Fruit fly (Drosophila melanogaster) whole organism, embryonic: ENCODE measurements around the gene CG3368.

Experiments used
- Bdp1 ChIP-seq: fragments of 200-800 bp; sonication (Bioruptor generic); optimal IDR thresholded peaks from 3 replicates; lab custom pipeline; 2016; ENCODE audit warnings: missing biosample characterization, missing genetic modification characterization
- CG11456 ChIP-seq: fragments of 200-800 bp; sonication (Bioruptor generic); IDR thresholded peaks from 3 replicates; pipeline ENCODE4 v1.3.6; 2022; ENCODE audit warnings: missing biosample characterization, missing genetic modification characterization
- CG11723 ChIP-seq: fragments of 200-800 bp; sonication (Bioruptor generic); optimal IDR thresholded peaks from 2 replicates; lab custom pipeline; 2017; ENCODE audit warnings: missing biosample characterization, mild to moderate bottlenecking, missing genetic modification characterization
- CG12299 ChIP-seq: fragments of 200-800 bp; sonication (Bioruptor generic); optimal IDR thresholded peaks from 2 replicates; lab custom pipeline; 2018; ENCODE audit warnings: missing biosample characterization, mild to moderate bottlenecking, missing genetic modification characterization
- CG13296 ChIP-seq: fragments of 200-800 bp; sonication (Bioruptor generic); optimal IDR thresholded peaks from 3 replicates; lab custom pipeline; 2018; ENCODE audit warnings: missing biosample characterization, mild to moderate bottlenecking, missing genetic modification characterization
- CG14667 ChIP-seq: fragments of 200-800 bp; sonication (Bioruptor generic); IDR thresholded peaks from 2 replicates; pipeline ENCODE4 v1.3.6; 2022; ENCODE audit warnings: missing biosample characterization, missing genetic modification characterization
- CG15073 ChIP-seq: fragments of 200-800 bp; sonication (Bioruptor generic); optimal IDR thresholded peaks from 2 replicates; lab custom pipeline; 2016; ENCODE audit warnings: missing biosample characterization, missing genetic modification characterization
- CG17829 ChIP-seq: fragments of 200-800 bp; optimal IDR thresholded peaks from 2 replicates; lab custom pipeline; 2019; ENCODE audit warnings: missing biosample characterization, mild to moderate bottlenecking, missing genetic modification characterization, moderate library complexity
- CG3163 ChIP-seq: fragments of 200-800 bp; sonication (Bioruptor generic); optimal IDR thresholded peaks from 3 replicates; lab custom pipeline; 2016; ENCODE audit warnings: missing biosample characterization, missing genetic modification characterization
- CG3281 ChIP-seq: fragments of 200-800 bp; sonication (Bioruptor generic); optimal IDR thresholded peaks from 3 replicates; lab custom pipeline; 2017; ENCODE audit warnings: missing biosample characterization, mild to moderate bottlenecking, missing genetic modification characterization
- CG3726 ChIP-seq: fragments of 200-800 bp; sonication (Bioruptor generic); IDR thresholded peaks from 3 replicates; pipeline ENCODE4, ENCODE4 v1.3.6; 2022; ENCODE audit warnings: missing biosample characterization, missing genetic modification characterization
- CG43689 ChIP-seq: fragments of 200-800 bp; sonication (Bioruptor generic); IDR thresholded peaks from 2 replicates; pipeline ENCODE4 v1.3.6; 2022; ENCODE audit warnings: missing biosample characterization, missing genetic modification characterization
- CG5180 ChIP-seq: fragments of 200-800 bp; sonication (Bioruptor generic); optimal IDR thresholded peaks from 3 replicates; lab custom pipeline; 2017; ENCODE audit warnings: missing biosample characterization, missing genetic modification characterization, mild to moderate bottlenecking, moderate library complexity, missing genetic modification reagents
- CG6813 ChIP-seq: fragments of 200-800 bp; sonication (Bioruptor generic); optimal IDR thresholded peaks from 2 replicates; lab custom pipeline; 2017; ENCODE audit warnings: missing biosample characterization, missing genetic modification characterization, mild to moderate bottlenecking, moderate library complexity, missing genetic modification reagents
- CG7745 ChIP-seq: fragments of 200-800 bp; sonication (Bioruptor generic); optimal IDR thresholded peaks from 2 replicates; lab custom pipeline; 2018; ENCODE audit warnings: missing biosample characterization, mild to moderate bottlenecking, missing genetic modification characterization, moderate library complexity
- CG7928 ChIP-seq: fragments of 200-800 bp; sonication (Bioruptor generic); optimal IDR thresholded peaks from 2 replicates; lab custom pipeline; 2017; ENCODE audit warnings: missing biosample characterization, mild to moderate bottlenecking, missing genetic modification characterization
- CG8089 ChIP-seq: fragments of 200-800 bp; sonication (Bioruptor generic); optimal IDR thresholded peaks from 3 replicates; lab custom pipeline; 2016; ENCODE audit warnings: missing biosample characterization, missing genetic modification characterization
- CG8478 ChIP-seq: fragments of >200 bp; optimal IDR thresholded peaks from 2 replicates; lab custom pipeline; 2018
- CoRest ChIP-seq: fragments of 200-800 bp; sonication (Bioruptor generic); optimal IDR thresholded peaks from 3 replicates; lab custom pipeline; 2018; ENCODE audit warnings: missing biosample characterization, mild to moderate bottlenecking, missing genetic modification characterization, moderate library complexity
- Dad ChIP-seq: fragments of 200-800 bp; sonication (Bioruptor generic); optimal IDR thresholded peaks from 3 replicates; lab custom pipeline; 2016; ENCODE audit warnings: missing biosample characterization, missing genetic modification characterization
- Ets97D ChIP-seq: fragments of 200-800 bp; sonication (Bioruptor generic); optimal IDR thresholded peaks from 3 replicates; lab custom pipeline; 2016; ENCODE audit warnings: missing biosample characterization, missing genetic modification characterization
- HHEX ChIP-seq: fragments of 200-800 bp; sonication (Bioruptor generic); optimal IDR thresholded peaks from 3 replicates; lab custom pipeline; 2017; ENCODE audit warnings: missing biosample characterization, mild to moderate bottlenecking, missing genetic modification characterization, missing genetic modification reagents
- HLH4C ChIP-seq: fragments of 200-800 bp; sonication (Bioruptor generic); IDR thresholded peaks from 3 replicates; pipeline ENCODE4 v1.3.6; 2022; ENCODE audit warnings: missing biosample characterization, missing genetic modification characterization; ENCODE audit not compliant: partially characterized antibody
- Hmr ChIP-seq: fragments of 200-800 bp; sonication (Bioruptor generic); optimal IDR thresholded peaks from 3 replicates; lab custom pipeline; 2017; ENCODE audit warnings: mild to moderate bottlenecking, missing biosample characterization, missing genetic modification reagents, missing genetic modification characterization
- Lhr ChIP-seq: fragments of 200-800 bp; sonication (Bioruptor generic); optimal IDR thresholded peaks from 3 replicates; lab custom pipeline; 2017; ENCODE audit warnings: mild to moderate bottlenecking, missing biosample characterization, missing genetic modification reagents, missing genetic modification characterization
- Mrtf ChIP-seq: fragments of 200-800 bp; sonication (Bioruptor generic); IDR thresholded peaks from 3 replicates; pipeline ENCODE4 v1.3.6; 2022; ENCODE audit warnings: missing biosample characterization, missing genetic modification characterization
- NK7.1 ChIP-seq: fragments of 200-800 bp; sonication (Bioruptor generic); optimal IDR thresholded peaks from 3 replicates; lab custom pipeline; 2016; ENCODE audit warnings: missing biosample characterization, missing genetic modification characterization
- PHDP ChIP-seq: fragments of 200-800 bp; sonication (Bioruptor generic); optimal IDR thresholded peaks from 3 replicates; lab custom pipeline; 2018; ENCODE audit warnings: missing biosample characterization, mild to moderate bottlenecking, missing genetic modification characterization, moderate library complexity
- Ptx1 ChIP-seq: fragments of 200-800 bp; sonication (Bioruptor generic); IDR thresholded peaks from 2 replicates; pipeline ENCODE4 v1.3.6; 2022; ENCODE audit warnings: missing biosample characterization, missing genetic modification characterization
- Ssrp ChIP-seq: fragments of 200-800 bp; sonication (Bioruptor generic); optimal IDR thresholded peaks from 2 replicates; lab custom pipeline; 2018; ENCODE audit warnings: missing biosample characterization, mild to moderate bottlenecking, missing genetic modification characterization, moderate library complexity
- aop ChIP-seq: fragments of 200-800 bp; sonication (Bioruptor generic); IDR thresholded peaks from 2 replicates; pipeline ENCODE4 v1.3.6; 2022; ENCODE audit warnings: missing biosample characterization, missing genetic modification characterization
- croc ChIP-seq: fragments of 200-800 bp; sonication (Bioruptor generic); conservative IDR thresholded peaks from 3 replicates; pipeline ENCODE4 v1.3.6; 2022; ENCODE audit warnings: missing biosample characterization, missing genetic modification characterization
- dati ChIP-seq: fragments of 200-800 bp; sonication (Bioruptor generic); IDR thresholded peaks from 2 replicates; pipeline ENCODE4 v1.3.6; 2022; ENCODE audit warnings: missing biosample characterization, missing genetic modification characterization
- disco-r ChIP-seq: fragments of 200-800 bp; sonication (Bioruptor generic); optimal IDR thresholded peaks from 2 replicates; lab custom pipeline; 2016; ENCODE audit warnings: missing biosample characterization, missing genetic modification characterization
- dmrt99B ChIP-seq: fragments of 200-800 bp; sonication (Bioruptor generic); optimal IDR thresholded peaks from 2 replicates; lab custom pipeline; 2018; ENCODE audit warnings: missing biosample characterization, mild to moderate bottlenecking, missing genetic modification characterization, moderate library complexity
- en ChIP-seq: fragments of 200-800 bp; sonication (Bioruptor generic); optimal IDR thresholded peaks from 2 replicates; lab custom pipeline; 2016; ENCODE audit warnings: missing biosample characterization, missing genetic modification characterization
- gce ChIP-seq: fragments of 200-800 bp; sonication (Bioruptor generic); IDR thresholded peaks from 3 replicates; pipeline ENCODE4 v1.3.6; 2022; ENCODE audit warnings: missing biosample characterization, missing genetic modification characterization
- gcm ChIP-seq: fragments of 200-800 bp; sonication (Bioruptor generic); optimal IDR thresholded peaks from 2 replicates; lab custom pipeline; 2019; ENCODE audit warnings: missing biosample characterization, mild to moderate bottlenecking, missing genetic modification characterization, moderate library complexity
- gem ChIP-seq: fragments of 200-800 bp; sonication (Bioruptor generic); optimal IDR thresholded peaks from 2 replicates; lab custom pipeline; 2019; ENCODE audit warnings: missing biosample characterization, mild to moderate bottlenecking, missing genetic modification characterization, moderate library complexity
- gfzf ChIP-seq: fragments of 200-800 bp; sonication (Bioruptor generic); optimal IDR thresholded peaks from 2 replicates; lab custom pipeline; 2016; ENCODE audit warnings: missing biosample characterization, mild to moderate bottlenecking, missing genetic modification characterization, moderate library complexity
- grau ChIP-seq: fragments of 200-800 bp; optimal IDR thresholded peaks from 3 replicates; lab custom pipeline; 2019; ENCODE audit warnings: missing biosample characterization, mild to moderate bottlenecking, missing genetic modification characterization, moderate library complexity
- hkb ChIP-seq, 2 experiments: fragments of 200-800 bp in 1 of 2; fragments of >200 bp in 1 of 2; sonication (Bioruptor generic) in 1 of 2; IDR thresholded peaks in 1 of 2; optimal IDR thresholded peaks in 1 of 2; 2 replicates each; pipeline versions ENCODE4 v1.3.6 to Lab custom; 2017 to 2022; ENCODE audit warnings: missing biosample characterization in 1 of 2, missing genetic modification characterization in 1 of 2
- maf-S ChIP-seq: fragments of 200-800 bp; sonication (Bioruptor generic); optimal IDR thresholded peaks from 2 replicates; lab custom pipeline; 2016; ENCODE audit warnings: missing biosample characterization, missing genetic modification characterization
- oc ChIP-seq: fragments of 200-800 bp; sonication (Bioruptor generic); optimal IDR thresholded peaks from 2 replicates; lab custom pipeline; 2018; ENCODE audit warnings: missing biosample characterization, mild to moderate bottlenecking, missing genetic modification characterization, moderate library complexity
- psq ChIP-seq: fragments of 200-800 bp; sonication (Bioruptor generic); optimal IDR thresholded peaks from 2 replicates; lab custom pipeline; 2017; ENCODE audit warnings: missing biosample characterization, missing genetic modification characterization
- sens-2 ChIP-seq: fragments of 200-800 bp; sonication (Bioruptor generic); IDR thresholded peaks from 2 replicates; pipeline ENCODE4 v1.3.6; 2022; ENCODE audit warnings: missing biosample characterization, missing genetic modification characterization
- slp2 ChIP-seq: fragments of 200-800 bp; sonication (Bioruptor generic); optimal IDR thresholded peaks from 2 replicates; lab custom pipeline; 2016; ENCODE audit warnings: missing biosample characterization, missing genetic modification characterization
- vnd ChIP-seq: fragments of 200-800 bp; sonication (Bioruptor generic); IDR thresholded peaks from 3 replicates; pipeline ENCODE4 v1.3.6; 2022; ENCODE audit warnings: missing biosample characterization, missing genetic modification characterization; ENCODE audit not compliant: partially characterized antibody
- wek ChIP-seq: fragments of 200-800 bp; sonication (Bioruptor generic); optimal IDR thresholded peaks from 3 replicates; lab custom pipeline; 2018; ENCODE audit warnings: missing biosample characterization, mild to moderate bottlenecking, missing genetic modification characterization, moderate library complexity

CG3368 gene

dm6 chr3R:27263434-27264215 lies 20.0 kb upstream of the CG3368 start, which contains the start of gene woc (continued):
- TF ChIP-seq dati (GFP tag; lab: Robert Waterston, UW), result no peak
- TF ChIP-seq CG3726 (GFP tag; lab: Robert Waterston, UW), result peak; percentile 55; the same call in 1 of the 3 replicates
- TF ChIP-seq psq, result no peak
- no peak for TF ChIP-seq Lhr (GFP tag; lab: Kevin White, UChicago)
- no peak for TF ChIP-seq CG43689 (GFP tag; lab: Robert Waterston, UW)
- TF ChIP-seq en (GFP tag; lab: Kevin White, UChicago), result no peak
- peak; percentile 33 for TF ChIP-seq CG3163
- TF ChIP-seq sens-2 (GFP tag; lab: Robert Waterston, UW), result no peak
- peak; percentile 37 for TF ChIP-seq NK7.1 (GFP tag; lab: Kevin White, UChicago)
- peak; percentile 88 for TF ChIP-seq CG8478
- no peak for TF ChIP-seq croc
- no peak for TF ChIP-seq CG5180 (GFP tag; lab: Kevin White, UChicago)
- TF ChIP-seq gcm, result no peak
- TF ChIP-seq Bdp1 (GFP tag; lab: Kevin White, UChicago), result peak; percentile 46
- peak; percentile 80 for TF ChIP-seq vnd (GFP tag; lab: Robert Waterston, UW)
- no peak for TF ChIP-seq CG15073 (GFP tag; lab: Kevin White, UChicago)
- no peak for TF ChIP-seq CG11723 (GFP tag; lab: Kevin White, UChicago)
- peak; percentile 32 for TF ChIP-seq slp2
- peak; percentile 24 for TF ChIP-seq hkb (optimal IDR thresholded peaks at IDR 0.05; lab: Kevin White, UChicago)
- peak; percentile 50; the same call in 1 of the 2 replicates for TF ChIP-seq hkb (GFP tag; IDR thresholded peaks at IDR 0.05; lab: Robert Waterston, UW)
- TF ChIP-seq CG3281 (GFP tag; lab: Kevin White, UChicago), result peak; percentile 46
- peak; percentile 76 for TF ChIP-seq Ets97D
- TF ChIP-seq maf-S (GFP tag; lab: Kevin White, UChicago), result peak; percentile 72
- TF ChIP-seq gem (tag; lab: Kevin White, UChicago), result no peak
- TF ChIP-seq HHEX (GFP tag; lab: Kevin White, UChicago), result no peak
- TF ChIP-seq Mrtf (GFP tag; lab: Robert Waterston, UW), result peak; percentile 29; the same call in 1 of the 3 replicates
- peak; percentile 85 for TF ChIP-seq HLH4C (GFP tag; lab: Robert Waterston, UW)
- no peak for TF ChIP-seq wek
- no peak for TF ChIP-seq oc
- TF ChIP-seq dmrt99B, result no peak
- TF ChIP-seq Hmr (GFP tag; lab: Kevin White, UChicago), result peak; percentile 43
- no peak for TF ChIP-seq PHDP (tag; lab: Kevin White, UChicago)
- TF ChIP-seq gfzf (GFP tag; lab: Kevin White, UChicago), result peak; percentile 96
- TF ChIP-seq grau (tag; lab: Kevin White, UChicago), result no peak
- TF ChIP-seq CG11456, result peak; percentile 56; the same call in 1 of the 3 replicates
- no peak for TF ChIP-seq CG8089 (GFP tag; lab: Kevin White, UChicago)
- peak; percentile 40 for TF ChIP-seq CG6813 (GFP tag; lab: Kevin White, UChicago)
- TF ChIP-seq CG17829 (tag; lab: Kevin White, UChicago), result no peak
- TF ChIP-seq CG7745 (tag; lab: Kevin White, UChicago), result no peak
- no peak for TF ChIP-seq Dad (GFP tag; lab: Kevin White, UChicago)
- no peak for TF ChIP-seq CG12299 (tag; lab: Kevin White, UChicago)
- no peak for TF ChIP-seq gce (GFP tag; lab: Robert Waterston, UW)
- no peak for TF ChIP-seq CG13296 (GFP tag; lab: Kevin White, UChicago)
- peak; percentile 4 for TF ChIP-seq disco-r
- peak; percentile 50 for TF ChIP-seq Ptx1 (GFP tag; lab: Robert Waterston, UW)
- no peak for TF ChIP-seq Ssrp
- no peak for TF ChIP-seq aop (GFP tag; lab: Robert Waterston, UW)
- peak; percentile 93 for TF ChIP-seq CG7928 (GFP tag; lab: Kevin White, UChicago)
- no peak for TF ChIP-seq CG14667 (GFP tag; lab: Robert Waterston, UW)
- TF ChIP-seq CoRest (tag; lab: Kevin White, UChicago), result peak; percentile 51
